Fruit fly (Drosophila melanogaster) whole organism, embryonic: Measurements from ENCODE around the gene CG8066.

ENCODE experiments used
- CG10959 ChIP-seq: fragments of 200-800 bp; sonication (Bioruptor generic); IDR thresholded peaks from 2 replicates; pipeline ENCODE4 v1.3.6; 2022; ENCODE audit warnings: missing biosample characterization, missing genetic modification characterization
- CG13123 ChIP-seq: fragments of 200-800 bp; sonication (Bioruptor generic); optimal IDR thresholded peaks from 2 replicates; lab custom pipeline; 2016; ENCODE audit warnings: missing biosample characterization, missing genetic modification characterization
- CG14710 ChIP-seq: fragments of 200-800 bp; sonication (Bioruptor generic); optimal IDR thresholded peaks from 3 replicates; lab custom pipeline; 2019; ENCODE audit warnings: missing biosample characterization, mild to moderate bottlenecking, missing genetic modification characterization, moderate library complexity
- CG3163 ChIP-seq: fragments of 200-800 bp; sonication (Bioruptor generic); optimal IDR thresholded peaks from 3 replicates; lab custom pipeline; 2016; ENCODE audit warnings: missing biosample characterization, missing genetic modification characterization
- Dek ChIP-seq: fragments of 200-800 bp; sonication (Bioruptor generic); optimal IDR thresholded peaks from 3 replicates; lab custom pipeline; 2019; ENCODE audit warnings: missing biosample characterization, mild to moderate bottlenecking, missing genetic modification characterization, moderate library complexity
- Hsf ChIP-seq: fragments of 200-800 bp; sonication (Bioruptor generic); optimal IDR thresholded peaks from 3 replicates; lab custom pipeline; 2016; ENCODE audit warnings: missing biosample characterization, missing genetic modification characterization
- NfI ChIP-seq: fragments of 200-800 bp; sonication (Bioruptor generic); optimal IDR thresholded peaks from 3 replicates; lab custom pipeline; 2018; ENCODE audit warnings: missing biosample characterization, mild to moderate bottlenecking, missing genetic modification characterization, moderate library complexity
- bowl ChIP-seq: fragments of 200-800 bp; sonication (Bioruptor generic); IDR thresholded peaks from 2 replicates; pipeline ENCODE4 v1.3.6; 2022; ENCODE audit warnings: missing biosample characterization, missing genetic modification characterization
- chinmo ChIP-seq: fragments of 200-800 bp; sonication (Bioruptor generic); IDR thresholded peaks from 4 replicates; pipeline ENCODE4 v1.3.6; 2022; ENCODE audit warnings: missing biosample characterization, missing genetic modification characterization; ENCODE audit not compliant: partially characterized antibody
- slp2 ChIP-seq: fragments of 200-800 bp; sonication (Bioruptor generic); optimal IDR thresholded peaks from 2 replicates; lab custom pipeline; 2016; ENCODE audit warnings: missing biosample characterization, missing genetic modification characterization
- ttk ChIP-seq: fragments of 200-800 bp; sonication (Bioruptor generic); IDR thresholded peaks from 2 replicates; pipeline ENCODE4 v2.1.2; 2022; ENCODE audit warnings: missing biosample characterization, missing genetic modification characterization
- zen2 ChIP-seq: fragments of 200-800 bp; sonication (Bioruptor generic); IDR thresholded peaks from 3 replicates; pipeline ENCODE4 v1.3.6; 2022; ENCODE audit warnings: missing biosample characterization, missing genetic modification characterization; ENCODE audit not compliant: partially characterized antibody

dm6 chr3R:14576511-14576691 lies 7.8 kb upstream of the CG8066 start, which contains the start of gene CG44094:
- TF ChIP-seq chinmo (GFP tag; lab: Robert Waterston, UW) (no peak), Dek (tag; lab: Kevin White, UChicago) (no peak), CG13123 (GFP tag; lab: Kevin White, UChicago) (no peak), CG3163 (GFP tag; lab: Kevin White, UChicago) (no peak), Hsf (no peak), NfI (GFP tag; lab: Kevin White, UChicago) (no peak), ttk (no peak), zen2 (GFP tag; lab: Robert Waterston, UW) (no peak), CG10959 (GFP tag; lab: Robert Waterston, UW) (no peak), slp2 (GFP tag; lab: Kevin White, UChicago) (no peak), bowl (GFP tag; lab: Robert Waterston, UW) (no peak), CG14710 (tag; lab: Kevin White, UChicago) (no peak)
